Worm (Caenorhabditis elegans): ENCODE results near the gene oac-21.

oac-21 gene

ce11 chrIV:3888963-3889362 is at the start of gene oac-21:
oac-21 (plus strand) TSS chrIV:3889263.
- no peak for TF ChIP-seq dao-5 (tag; optimal IDR thresholded peaks at IDR 0.05)
- TF ChIP-seq him-1 (tag; optimal IDR thresholded peaks at IDR 0.05): no peak
- no peak for TF ChIP-seq W03F9.2 (tag; optimal IDR thresholded peaks at IDR 0.05)

ce11 chrIV:3839420-3839819 is 49.6 kb upstream of the oac-21 start, which contains the start of gene F28F9.2:
F28F9.2 (plus strand) TSS chrIV:3839720.
- TF ChIP-seq W03F9.2 (tag; optimal IDR thresholded peaks at IDR 0.05): no peak
- TF ChIP-seq dao-5 (tag; optimal IDR thresholded peaks at IDR 0.05): no peak
- no peak for TF ChIP-seq him-1 (tag; optimal IDR thresholded peaks at IDR 0.05)

ce11 chrIV:3840480-3840879 is 48.6 kb upstream of the oac-21 start:
- TF ChIP-seq W03F9.2 (tag; optimal IDR thresholded peaks at IDR 0.05) (no peak), dao-5 (tag; optimal IDR thresholded peaks at IDR 0.05) (no peak), him-1 (tag; optimal IDR thresholded peaks at IDR 0.05) (no peak)

- no peak for TF ChIP-seq dao-5 (tag; optimal IDR thresholded peaks at IDR 0.05)
- no peak for TF ChIP-seq W03F9.2 (tag; optimal IDR thresholded peaks at IDR 0.05)
- no peak for TF ChIP-seq him-1 (tag; optimal IDR thresholded peaks at IDR 0.05)
Measured at ce11 chrIV:3841607-3842006, 47.5 kb upstream of the oac-21 start.

ce11 chrIV:3843019-3843527 is 46.0 kb upstream of the oac-21 start:
- no peak for TF ChIP-seq dao-5 (tag; optimal IDR thresholded peaks at IDR 0.05)
- TF ChIP-seq W03F9.2 (tag; optimal IDR thresholded peaks at IDR 0.05): no peak
- TF ChIP-seq him-1 (tag; optimal IDR thresholded peaks at IDR 0.05): no peak

ce11 chrIV:3844004-3844403 is 45.1 kb upstream of the oac-21 start:
- TF ChIP-seq him-1 (tag; optimal IDR thresholded peaks at IDR 0.05) (no peak), dao-5 (tag; optimal IDR thresholded peaks at IDR 0.05) (no peak), W03F9.2 (tag; optimal IDR thresholded peaks at IDR 0.05) (no peak)

- no peak for TF ChIP-seq him-1 (tag; optimal IDR thresholded peaks at IDR 0.05)
- no peak for TF ChIP-seq dao-5 (tag; optimal IDR thresholded peaks at IDR 0.05)
- no peak for TF ChIP-seq W03F9.2 (tag; optimal IDR thresholded peaks at IDR 0.05)
Measured at ce11 chrIV:3844584-3844983, 44.5 kb upstream of the oac-21 start.

ce11 chrIV:3847489-3847888 is 41.6 kb upstream of the oac-21 start:
- TF ChIP-seq W03F9.2 (tag; optimal IDR thresholded peaks at IDR 0.05) (no peak), him-1 (tag; optimal IDR thresholded peaks at IDR 0.05) (no peak), dao-5 (tag; optimal IDR thresholded peaks at IDR 0.05) (no peak)

ce11 chrIV:3848985-3849384 is 40.1 kb upstream of the oac-21 start:
- no peak for TF ChIP-seq him-1 (tag; optimal IDR thresholded peaks at IDR 0.05)
- TF ChIP-seq W03F9.2 (tag; optimal IDR thresholded peaks at IDR 0.05): no peak
- TF ChIP-seq dao-5 (tag; optimal IDR thresholded peaks at IDR 0.05): no peak

- TF ChIP-seq dao-5 (tag; optimal IDR thresholded peaks at IDR 0.05) (no peak), him-1 (tag; optimal IDR thresholded peaks at IDR 0.05) (no peak), W03F9.2 (tag; optimal IDR thresholded peaks at IDR 0.05) (no peak)
Measured at ce11 chrIV:3853557-3853956, 35.5 kb upstream of the oac-21 start.

- TF ChIP-seq dao-5 (tag; optimal IDR thresholded peaks at IDR 0.05) (no peak), W03F9.2 (tag; optimal IDR thresholded peaks at IDR 0.05) (no peak), him-1 (tag; optimal IDR thresholded peaks at IDR 0.05) (no peak)
Measured at ce11 chrIV:3854606-3855005, 34.5 kb upstream of the oac-21 start.

- no peak for TF ChIP-seq dao-5 (tag; optimal IDR thresholded peaks at IDR 0.05)
- TF ChIP-seq W03F9.2 (tag; optimal IDR thresholded peaks at IDR 0.05): no peak
- no peak for TF ChIP-seq him-1 (tag; optimal IDR thresholded peaks at IDR 0.05)
Measured at ce11 chrIV:3855543-3855942, 33.5 kb upstream of the oac-21 start, which contains the start of gene zag-1. zag-1 (plus strand) TSS chrIV:3855843.

ce11 chrIV:3856190-3856589 is 32.9 kb upstream of the oac-21 start:
- TF ChIP-seq W03F9.2 (tag; optimal IDR thresholded peaks at IDR 0.05): no peak
- TF ChIP-seq dao-5 (tag; optimal IDR thresholded peaks at IDR 0.05): no peak
- TF ChIP-seq him-1 (tag; optimal IDR thresholded peaks at IDR 0.05): no peak

ce11 chrIV:3857999-3858552 is 31.0 kb upstream of the oac-21 start:
- TF ChIP-seq him-1 (tag; optimal IDR thresholded peaks at IDR 0.05): no peak
- no peak for TF ChIP-seq W03F9.2 (tag; optimal IDR thresholded peaks at IDR 0.05)
- no peak for TF ChIP-seq dao-5 (tag; optimal IDR thresholded peaks at IDR 0.05)

- TF ChIP-seq dao-5 (tag; optimal IDR thresholded peaks at IDR 0.05) (no peak), him-1 (tag; optimal IDR thresholded peaks at IDR 0.05) (no peak), W03F9.2 (tag; optimal IDR thresholded peaks at IDR 0.05) (no peak)
Measured at ce11 chrIV:3859552-3859951, 29.5 kb upstream of the oac-21 start.
